Worm (Caenorhabditis elegans): ENCODE data around the gene M110.8.
A peak's percentile ranks its signal among the peaks of the same experiment; 100 is the strongest.

M110.8 gene

DNA sequence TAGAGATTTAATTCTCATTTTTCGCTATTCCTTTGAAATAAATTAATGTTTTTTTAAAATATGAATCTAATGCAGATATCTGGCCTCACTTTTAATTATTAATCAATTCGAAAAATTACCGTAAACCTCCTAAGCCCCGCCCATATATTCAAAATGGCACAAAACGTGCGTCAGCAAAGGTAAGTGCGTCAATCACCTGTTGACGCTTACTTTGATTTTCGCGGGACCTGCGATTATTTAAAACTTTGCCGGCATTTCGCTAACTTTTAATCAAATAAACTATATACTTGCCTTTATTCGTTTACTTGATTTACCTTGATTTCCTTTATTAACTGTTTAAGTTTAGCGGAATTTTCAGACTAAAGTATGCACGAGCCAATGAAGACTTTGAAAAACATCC is 51.4 kb downstream of the M110.8 start, which contains the start of gene pch-2:
Gene pch-2, plus strand, starts transcription at position 359 of the 400 bp plus-strand sequence.
- no peak for TF ChIP-seq mdl-1 (tag; optimal IDR thresholded peaks at IDR 0.05)
- TF ChIP-seq nhr-12 (tag; optimal IDR thresholded peaks at IDR 0.05) = no peak
- peak; percentile 53 for TF ChIP-seq nhr-25 (tag; optimal IDR thresholded peaks at IDR 0.05)
- TF ChIP-seq snpc-4 (tag; optimal IDR thresholded peaks at IDR 0.05) = peak; percentile 53
- peak; percentile 13 for TF ChIP-seq lin-39 (tag; optimal IDR thresholded peaks at IDR 0.05)
- TF ChIP-seq R02D3.7 (tag; optimal IDR thresholded peaks at IDR 0.05) = no peak
- no peak for TF ChIP-seq hmg-11 (tag; optimal IDR thresholded peaks at IDR 0.05)
- TF ChIP-seq pha-4 (tag; optimal IDR thresholded peaks at IDR 0.05) = peak; percentile 59
- TF ChIP-seq nfya-1 (tag; optimal IDR thresholded peaks at IDR 0.05; ENCODE audit: insufficient read depth) = peak; percentile 71
- peak; percentile 11 for TF ChIP-seq elt-2 (tag; optimal IDR thresholded peaks at IDR 0.05)
- no peak for TF ChIP-seq tbx-2 (tag; optimal IDR thresholded peaks at IDR 0.05)
- peak; percentile 33 for TF ChIP-seq nhr-43 (tag; optimal IDR thresholded peaks at IDR 0.05; ENCODE audit: poor library complexity, severe bottlenecking)
- TF ChIP-seq lin-15B (tag; optimal IDR thresholded peaks at IDR 0.05) = peak; percentile 70

Data from whole organism, L3 larva.